Worm (Caenorhabditis elegans) whole organism, L3 larva: ENCODE results near the gene cpg-19.

Experiments used
- R02D3.7 ChIP-seq: fragments of 150-350 bp; optimal IDR thresholded peaks from 2 replicates; lab custom pipeline; 2014; ENCODE audit warnings: missing biosample characterization, missing genetic modification characterization
- ceh-16 ChIP-seq: sonication (generic microtip); optimal IDR thresholded peaks from 2 replicates; lab custom pipeline; 2017; ENCODE audit warnings: missing biosample characterization, missing genetic modification characterization
- ceh-28 ChIP-seq: fragments of 150-350 bp; optimal IDR thresholded peaks from 2 replicates; lab custom pipeline; 2014; ENCODE audit warnings: missing biosample characterization, missing genetic modification reagents, missing genetic modification characterization
- ceh-82 ChIP-seq: fragments of 150-350 bp; optimal IDR thresholded peaks from 2 replicates; lab custom pipeline; 2014; ENCODE audit warnings: missing biosample characterization, missing genetic modification characterization
- ceh-9 ChIP-seq: sonication (generic microtip); optimal IDR thresholded peaks from 2 replicates; lab custom pipeline; 2018; ENCODE audit warnings: missing biosample characterization, missing genetic modification characterization
- egl-5 ChIP-seq: fragments of 150-350 bp; optimal IDR thresholded peaks from 2 replicates; lab custom pipeline; 2017; ENCODE audit warnings: missing biosample characterization, missing genetic modification reagents, missing genetic modification characterization, inconsistent platforms
- elt-2 ChIP-seq: sonication (generic microtip); optimal IDR thresholded peaks from 2 replicates; lab custom pipeline; 2016; ENCODE audit warnings: missing genetic modification reagents, mild to moderate bottlenecking, missing genetic modification characterization, missing compliant biosample characterization
- fos-1 ChIP-seq: fragments of 150-350 bp; optimal IDR thresholded peaks from 2 replicates; lab custom pipeline; 2014; ENCODE audit warnings: missing biosample characterization, missing genetic modification characterization
- hmg-11 ChIP-seq: sonication (generic microtip); optimal IDR thresholded peaks from 2 replicates; lab custom pipeline; 2016; ENCODE audit warnings: missing genetic modification characterization, missing compliant biosample characterization
- jun-1 ChIP-seq: fragments of 150-350 bp; optimal IDR thresholded peaks from 2 replicates; lab custom pipeline; 2014; ENCODE audit warnings: missing biosample characterization, missing genetic modification reagents, missing genetic modification characterization
- lin-39 ChIP-seq: fragments of 150-350 bp; optimal IDR thresholded peaks from 2 replicates; lab custom pipeline; 2018; ENCODE audit warnings: missing biosample characterization, missing genetic modification reagents, missing genetic modification characterization
- nfya-1 ChIP-seq: sonication (generic microtip); optimal IDR thresholded peaks from 2 replicates; lab custom pipeline; 2017; ENCODE audit warnings: missing genetic modification characterization, mild to moderate bottlenecking, missing compliant biosample characterization, antibody characterized with exemption, moderate library complexity; ENCODE audit not compliant: insufficient read depth
- nhr-11 ChIP-seq: fragments of 150-350 bp; optimal IDR thresholded peaks from 2 replicates; lab custom pipeline; 2014; ENCODE audit warnings: missing biosample characterization, missing genetic modification characterization
- nhr-12 ChIP-seq: fragments of 150-350 bp; optimal IDR thresholded peaks from 2 replicates; lab custom pipeline; 2014; ENCODE audit warnings: missing biosample characterization, missing genetic modification characterization
- nhr-237 ChIP-seq: fragments of 150-350 bp; optimal IDR thresholded peaks from 2 replicates; lab custom pipeline; 2014; ENCODE audit warnings: missing biosample characterization, missing genetic modification characterization
- nhr-28 ChIP-seq: fragments of 150-350 bp; optimal IDR thresholded peaks from 2 replicates; lab custom pipeline; 2014; ENCODE audit warnings: missing biosample characterization, missing genetic modification characterization
- nhr-43 ChIP-seq: sonication (generic microtip); optimal IDR thresholded peaks from 2 replicates; lab custom pipeline; 2016; ENCODE audit warnings: mild to moderate bottlenecking, missing genetic modification characterization, missing compliant biosample characterization; ENCODE audit not compliant: poor library complexity, severe bottlenecking
- nhr-67 ChIP-seq: fragments of 150-350 bp; optimal IDR thresholded peaks from 2 replicates; lab custom pipeline; 2014; ENCODE audit warnings: missing biosample characterization, missing genetic modification characterization
- pha-4 ChIP-seq: fragments of 150-350 bp; optimal IDR thresholded peaks from 2 replicates; lab custom pipeline; 2014; ENCODE audit warnings: missing biosample characterization, missing genetic modification reagents, missing genetic modification characterization
- pqm-1 ChIP-seq: fragments of 150-350 bp; optimal IDR thresholded peaks from 2 replicates; lab custom pipeline; 2017; ENCODE audit warnings: missing biosample characterization, missing genetic modification characterization, inconsistent platforms
- ztf-11 ChIP-seq: fragments of 150-350 bp; optimal IDR thresholded peaks from 2 replicates; lab custom pipeline; 2014; ENCODE audit warnings: missing biosample characterization, missing genetic modification characterization

Gene cpg-19

DNA sequence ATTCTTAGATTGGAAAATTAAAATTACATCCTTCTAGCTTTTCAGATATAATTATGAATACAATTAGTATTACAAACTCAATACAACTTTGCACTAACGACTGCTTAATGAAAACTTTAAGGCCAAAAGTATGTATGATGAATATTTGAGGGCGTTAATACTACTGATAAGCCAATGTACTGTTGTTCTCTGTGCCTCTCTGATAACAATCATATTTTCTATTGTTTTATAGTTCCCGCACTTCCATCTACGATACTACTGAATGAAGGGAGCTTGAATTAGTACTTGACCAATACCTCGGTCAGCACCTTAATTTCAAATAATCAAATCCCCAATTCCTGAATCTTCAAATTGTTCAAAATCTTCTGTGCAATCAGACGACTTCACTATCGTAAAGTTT lies 47.5 kb downstream of the cpg-19 start:
- TF ChIP-seq nhr-237 (tag; lab: Kevin White, UChicago) (no peak), nhr-12 (tag; lab: Kevin White, UChicago) (no peak), egl-5 (tag; lab: Kevin White, UChicago) (no peak), R02D3.7 (tag; lab: Kevin White, UChicago) (no peak), nhr-11 (tag; lab: Kevin White, UChicago) (no peak), nhr-43 (tag; lab: Kevin White, UChicago) (no peak), elt-2 (tag; lab: Kevin White, UChicago) (peak; percentile 54), nhr-28 (tag; lab: Kevin White, UChicago) (no peak), fos-1 (no peak), nfya-1 (tag; lab: Kevin White, UChicago) (no peak), lin-39 (no peak), hmg-11 (tag; lab: Kevin White, UChicago) (no peak), pqm-1 (peak; percentile 82)
- TF ChIP-seq, all 47 proteins: peak for 2

DNA sequence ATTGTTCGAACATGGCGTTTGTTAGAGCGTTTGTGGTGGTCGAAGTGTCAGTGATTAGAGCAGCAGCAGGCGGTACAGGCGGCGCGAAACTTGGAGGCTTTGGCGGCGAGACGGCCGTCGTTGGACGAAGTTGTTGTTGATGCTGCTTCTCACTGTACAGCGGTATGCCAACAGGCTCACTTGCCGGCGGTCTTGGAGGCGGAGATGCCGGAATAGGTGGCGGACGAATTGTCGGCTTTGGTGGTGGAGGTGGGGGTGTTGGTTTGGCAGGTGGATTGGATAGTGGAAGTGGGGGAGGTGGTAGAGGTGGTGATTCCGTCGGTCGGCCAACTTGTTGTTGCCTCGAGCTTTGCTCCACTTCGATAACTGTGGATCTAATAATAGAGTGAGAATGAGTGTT lies 49.6 kb downstream of the cpg-19 start:
- TF ChIP-seq ceh-16 (no peak), egl-5 (tag; lab: Kevin White, UChicago) (no peak), ceh-28 (tag; lab: Kevin White, UChicago) (no peak), elt-2 (tag; lab: Kevin White, UChicago) (peak; percentile 26), jun-1 (tag; lab: Kevin White, UChicago) (no peak), ceh-82 (tag; lab: Kevin White, UChicago) (no peak), nhr-67 (tag; lab: Kevin White, UChicago) (no peak), ceh-9 (tag; lab: Kevin White, UChicago) (no peak), pqm-1 (peak; percentile 24), pha-4 (tag; lab: Kevin White, UChicago) (no peak), hmg-11 (tag; lab: Kevin White, UChicago) (no peak), ztf-11 (tag; lab: Kevin White, UChicago) (no peak)
